Worm (Caenorhabditis elegans) whole organism, L1 larva: ENCODE results near the gene srh-104.

Experiments used
- lir-3 ChIP-seq: sonication (generic microtip); optimal IDR thresholded peaks from 2 replicates; lab custom pipeline; 2016; ENCODE audit warnings: mild to moderate bottlenecking, missing genetic modification characterization, moderate library complexity, missing compliant biosample characterization; ENCODE audit not compliant: poor library complexity
- mep-1 ChIP-seq: fragments of 150-350 bp; optimal IDR thresholded peaks from 2 replicates; lab custom pipeline; 2014; ENCODE audit warnings: missing biosample characterization, missing genetic modification characterization
- snpc-4 ChIP-seq: fragments of 150-350 bp; optimal IDR thresholded peaks from 2 replicates; lab custom pipeline; 2014; ENCODE audit warnings: missing biosample characterization, missing genetic modification characterization
- unc-86 ChIP-seq: sonication (generic microtip); optimal IDR thresholded peaks from 2 replicates; lab custom pipeline; 2016; ENCODE audit warnings: missing genetic modification characterization, missing compliant biosample characterization
- vab-15 ChIP-seq: sonication (generic microtip); optimal IDR thresholded peaks from 2 replicates; lab custom pipeline; 2017; ENCODE audit warnings: missing genotype, mild to moderate bottlenecking, missing genetic modification characterization, missing compliant biosample characterization
- ztf-11 ChIP-seq, 2 experiments: sonication (generic microtip); optimal IDR thresholded peaks; 2 replicates each; lab custom pipeline; 2016 to 2017; ENCODE audit warnings: missing genetic modification characterization in 2 of 2, missing biosample characterization in 1 of 2, missing compliant biosample characterization in 1 of 2

DNA sequence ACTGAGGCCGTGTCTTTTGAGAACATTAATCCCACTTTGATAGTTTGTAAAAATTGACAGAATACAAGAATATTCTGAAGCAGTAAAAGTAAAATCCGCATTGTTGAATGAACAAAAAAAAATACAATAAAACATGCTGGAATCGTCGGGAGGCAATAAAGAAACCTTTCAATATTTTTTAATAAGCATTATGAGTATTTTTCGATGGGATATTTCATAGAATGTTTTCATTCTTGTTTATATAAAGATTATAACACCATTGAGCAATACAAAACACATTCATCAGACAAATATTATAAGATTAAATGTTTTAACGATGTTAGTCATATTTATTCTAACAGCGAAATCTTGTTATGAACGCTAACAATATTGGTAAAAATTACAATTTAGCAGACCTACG, 9.7 kb upstream of the srh-104 start, which contains the start of gene gcy-20:
- TF ChIP-seq snpc-4 (tag; lab: Kevin White, UChicago) (no peak), lir-3 (no peak), vab-15 (no peak), mep-1 (tag; lab: Kevin White, UChicago) (no peak), unc-86 (tag; lab: Kevin White, UChicago) (no peak), ztf-11 (tag; optimal IDR thresholded peaks at IDR 0.05; lab: Kevin White, UChicago) (no peak)
